Fruit fly (Drosophila melanogaster) whole organism, embryonic: ENCODE measurements around the gene Mics1.

Experiments
- Adf1 ChIP-seq: fragments of 200-800 bp; sonication (Bioruptor generic); IDR thresholded peaks from 2 replicates; pipeline ENCODE4 v1.3.6; 2022; ENCODE audit warnings: missing biosample characterization, missing genetic modification characterization
- CG11247 ChIP-seq: fragments of 200-800 bp; sonication (Bioruptor generic); IDR thresholded peaks from 2 replicates; pipeline ENCODE4 v1.3.6; 2022; ENCODE audit warnings: missing biosample characterization, missing genetic modification characterization
- CG12219 ChIP-seq: fragments of 200-800 bp; sonication (Bioruptor generic); optimal IDR thresholded peaks from 3 replicates; lab custom pipeline; 2018; ENCODE audit warnings: missing biosample characterization, mild to moderate bottlenecking, missing genetic modification characterization
- CG12769 ChIP-seq: fragments of 200-800 bp; sonication (Bioruptor generic); optimal IDR thresholded peaks from 2 replicates; lab custom pipeline; 2019; ENCODE audit warnings: missing biosample characterization, mild to moderate bottlenecking, missing genetic modification characterization, moderate library complexity
- CG13894 ChIP-seq: fragments of 200-800 bp; sonication (Bioruptor generic); optimal IDR thresholded peaks from 3 replicates; lab custom pipeline; 2018; ENCODE audit warnings: missing biosample characterization, mild to moderate bottlenecking, missing genetic modification characterization, moderate library complexity
- CG1529 ChIP-seq: fragments of 200-800 bp; sonication (Bioruptor generic); optimal IDR thresholded peaks from 3 replicates; lab custom pipeline; 2018; ENCODE audit warnings: missing biosample characterization, missing genetic modification characterization
- CG16813 ChIP-seq: fragments of 200-800 bp; sonication (Bioruptor generic); IDR thresholded peaks from 3 replicates; pipeline ENCODE4 v1.3.6; 2022; ENCODE audit warnings: missing biosample characterization, missing genetic modification characterization; ENCODE audit not compliant: partially characterized antibody
- CG17385 ChIP-seq: fragments of 200-800 bp; sonication (Bioruptor generic); optimal IDR thresholded peaks from 3 replicates; lab custom pipeline; 2018; ENCODE audit warnings: missing biosample characterization, mild to moderate bottlenecking, missing genetic modification characterization
- CG2116 ChIP-seq: fragments of 200-800 bp; sonication (Bioruptor generic); optimal IDR thresholded peaks from 3 replicates; lab custom pipeline; 2018; ENCODE audit warnings: missing biosample characterization, mild to moderate bottlenecking, missing genetic modification characterization
- CG30020 ChIP-seq: fragments of 200-800 bp; optimal IDR thresholded peaks from 2 replicates; lab custom pipeline; 2019; ENCODE audit warnings: missing biosample characterization, mild to moderate bottlenecking, missing genetic modification characterization, moderate library complexity
- CG33213 ChIP-seq: fragments of 200-800 bp; sonication (Bioruptor generic); optimal IDR thresholded peaks from 3 replicates; lab custom pipeline; 2016; ENCODE audit warnings: missing biosample characterization, missing genetic modification characterization
- CG3838 ChIP-seq: fragments of 200-800 bp; sonication (Bioruptor generic); optimal IDR thresholded peaks from 3 replicates; lab custom pipeline; 2016; ENCODE audit warnings: missing biosample characterization, missing genetic modification characterization
- CG6765 ChIP-seq: fragments of 200-800 bp; sonication (Bioruptor generic); optimal IDR thresholded peaks from 3 replicates; lab custom pipeline; 2017; ENCODE audit warnings: missing biosample characterization, mild to moderate bottlenecking, missing genetic modification characterization
- CG7271 ChIP-seq: fragments of 200-800 bp; sonication (Bioruptor generic); optimal IDR thresholded peaks from 2 replicates; lab custom pipeline; 2018; ENCODE audit warnings: missing biosample characterization, mild to moderate bottlenecking, missing genetic modification characterization, moderate library complexity
- CG7556 ChIP-seq: fragments of 200-800 bp; sonication (Bioruptor generic); optimal IDR thresholded peaks from 2 replicates; lab custom pipeline; 2017; ENCODE audit warnings: missing biosample characterization, mild to moderate bottlenecking, missing genetic modification characterization
- CG7839 ChIP-seq: fragments of 200-800 bp; sonication (Bioruptor generic); optimal IDR thresholded peaks from 3 replicates; lab custom pipeline; 2018; ENCODE audit warnings: missing biosample characterization, mild to moderate bottlenecking, missing genetic modification characterization, moderate library complexity
- CG7987 ChIP-seq: fragments of 200-800 bp; sonication (Bioruptor generic); optimal IDR thresholded peaks from 2 replicates; lab custom pipeline; 2018; ENCODE audit warnings: missing biosample characterization, mild to moderate bottlenecking, missing genetic modification characterization, moderate library complexity
- CG9817 ChIP-seq: fragments of 200-800 bp; sonication (Bioruptor generic); optimal IDR thresholded peaks from 2 replicates; lab custom pipeline; 2018; ENCODE audit warnings: missing biosample characterization, mild to moderate bottlenecking, missing genetic modification characterization, moderate library complexity
- Dref ChIP-seq: fragments of 200-800 bp; sonication (Bioruptor generic); IDR thresholded peaks from 2 replicates; pipeline ENCODE4 v1.3.6; 2022; ENCODE audit warnings: missing biosample characterization, missing genetic modification characterization
- E2f1 ChIP-seq: fragments of 200-800 bp; sonication (Bioruptor generic); IDR thresholded peaks from 2 replicates; pipeline ENCODE4 v1.3.6; 2022; ENCODE audit warnings: missing biosample characterization, missing genetic modification characterization
- E2f2 ChIP-seq: fragments of 200-800 bp; sonication (Bioruptor generic); IDR thresholded peaks from 2 replicates; pipeline ENCODE4 v1.3.6; 2022; ENCODE audit warnings: missing biosample characterization, missing genetic modification characterization
- Gsc ChIP-seq: fragments of 200-800 bp; sonication (Bioruptor generic); IDR thresholded peaks from 2 replicates; pipeline ENCODE4 v1.3.6; 2022; ENCODE audit warnings: missing biosample characterization, missing genetic modification characterization
- HHEX ChIP-seq: fragments of 200-800 bp; sonication (Bioruptor generic); optimal IDR thresholded peaks from 3 replicates; lab custom pipeline; 2017; ENCODE audit warnings: missing biosample characterization, mild to moderate bottlenecking, missing genetic modification characterization, missing genetic modification reagents
- Hand ChIP-seq: fragments of 200-800 bp; sonication (Bioruptor generic); optimal IDR thresholded peaks from 2 replicates; lab custom pipeline; 2017; ENCODE audit warnings: mild to moderate bottlenecking, missing biosample characterization, missing genetic modification reagents, missing genetic modification characterization
- HmgD ChIP-seq: fragments of 200-800 bp; sonication (Bioruptor generic); optimal IDR thresholded peaks from 3 replicates; lab custom pipeline; 2016; ENCODE audit warnings: missing biosample characterization, missing genetic modification characterization
- Hmr ChIP-seq: fragments of 200-800 bp; sonication (Bioruptor generic); optimal IDR thresholded peaks from 3 replicates; lab custom pipeline; 2017; ENCODE audit warnings: mild to moderate bottlenecking, missing biosample characterization, missing genetic modification reagents, missing genetic modification characterization
- Optix ChIP-seq: fragments of 200-800 bp; sonication (Bioruptor generic); IDR thresholded peaks from 3 replicates; pipeline ENCODE4 v1.3.6; 2022; ENCODE audit warnings: missing biosample characterization, missing genetic modification characterization
- Pdp1 ChIP-seq, 2 experiments: fragments of 200-800 bp; sonication (Bioruptor generic); optimal IDR thresholded peaks; 3 replicates each; lab custom pipeline; 2016; ENCODE audit warnings: missing biosample characterization in 2 of 2, missing genetic modification characterization in 2 of 2, mild to moderate bottlenecking in 1 of 2, moderate library complexity in 1 of 2
- Ravus ChIP-seq: fragments of 200-800 bp; sonication (Bioruptor generic); IDR thresholded peaks from 2 replicates; pipeline ENCODE4 v1.3.6; 2022; ENCODE audit warnings: missing biosample characterization, missing genetic modification characterization
- Sry-δ ChIP-seq: fragments of 200-800 bp; sonication (Bioruptor generic); optimal IDR thresholded peaks from 2 replicates; lab custom pipeline; 2016; ENCODE audit warnings: missing biosample characterization, missing genetic modification characterization
- Stat92E ChIP-seq, 3 experiments: fragments of >200 bp in 2 of 3; fragments of 200-800 bp in 1 of 3; sonication (Bioruptor generic) in 1 of 3; optimal IDR thresholded peaks; 2 replicates each; lab custom pipeline; 2017 to 2019; ENCODE audit warnings: missing biosample characterization in 3 of 3, missing genetic modification characterization in 3 of 3, mild to moderate bottlenecking in 1 of 3, moderate library complexity in 1 of 3
- ap ChIP-seq: fragments of 200-800 bp; sonication (Bioruptor generic); IDR thresholded peaks from 2 replicates; pipeline ENCODE4 v1.3.6; 2022; ENCODE audit warnings: missing biosample characterization, missing genetic modification characterization
- croc ChIP-seq: fragments of 200-800 bp; sonication (Bioruptor generic); conservative IDR thresholded peaks from 3 replicates; pipeline ENCODE4 v1.3.6; 2022; ENCODE audit warnings: missing biosample characterization, missing genetic modification characterization
- dpn ChIP-seq, 2 experiments: fragments of 200-800 bp; sonication (Bioruptor generic); optimal IDR thresholded peaks; 3 replicates each; lab custom pipeline; 2016; ENCODE audit warnings: missing biosample characterization in 2 of 2, missing genetic modification characterization in 2 of 2
- gem ChIP-seq: fragments of 200-800 bp; sonication (Bioruptor generic); optimal IDR thresholded peaks from 2 replicates; lab custom pipeline; 2019; ENCODE audit warnings: missing biosample characterization, mild to moderate bottlenecking, missing genetic modification characterization, moderate library complexity
- hbn ChIP-seq: fragments of 200-800 bp; sonication (Bioruptor generic); IDR thresholded peaks from 2 replicates; pipeline ENCODE4 v1.3.6; 2022; ENCODE audit warnings: missing biosample characterization, missing genetic modification characterization; ENCODE audit not compliant: partially characterized antibody
- her ChIP-seq: fragments of 200-800 bp; sonication (Bioruptor generic); optimal IDR thresholded peaks from 2 replicates; lab custom pipeline; 2016; ENCODE audit warnings: missing biosample characterization, missing genetic modification characterization
- hth ChIP-seq: fragments of >200 bp; optimal IDR thresholded peaks from 2 replicates; lab custom pipeline; 2017; ENCODE audit warnings: inconsistent platforms
- jing ChIP-seq: fragments of 200-800 bp; sonication (Bioruptor generic); optimal IDR thresholded peaks from 2 replicates; lab custom pipeline; 2018; ENCODE audit warnings: missing biosample characterization, mild to moderate bottlenecking, missing genetic modification characterization
- kni ChIP-seq: fragments of 200-800 bp; sonication (Bioruptor generic); optimal IDR thresholded peaks from 3 replicates; lab custom pipeline; 2017; ENCODE audit warnings: mild to moderate bottlenecking, missing biosample characterization, missing genetic modification reagents, missing genetic modification characterization
- knrl ChIP-seq: fragments of 200-800 bp; sonication (Bioruptor generic); IDR thresholded peaks from 3 replicates; pipeline ENCODE4 v1.3.6; 2022; ENCODE audit warnings: missing biosample characterization, missing genetic modification characterization; ENCODE audit not compliant: partially characterized antibody
- lilli ChIP-seq: fragments of 200-800 bp; sonication (Bioruptor generic); optimal IDR thresholded peaks from 3 replicates; lab custom pipeline; 2016; ENCODE audit warnings: missing biosample characterization, missing genetic modification characterization
- peb ChIP-seq: fragments of 200-800 bp; sonication (Bioruptor generic); IDR thresholded peaks from 2 replicates; pipeline ENCODE4 v1.3.6; 2022; ENCODE audit warnings: missing biosample characterization, missing genetic modification characterization
- pfk ChIP-seq: fragments of 200-800 bp; sonication (Bioruptor generic); optimal IDR thresholded peaks from 2 replicates; lab custom pipeline; 2018; ENCODE audit warnings: missing biosample characterization, mild to moderate bottlenecking, missing genetic modification characterization, moderate library complexity
- pita ChIP-seq: fragments of 200-800 bp; sonication (Bioruptor generic); optimal IDR thresholded peaks from 2 replicates; lab custom pipeline; 2017; ENCODE audit warnings: missing biosample characterization, mild to moderate bottlenecking, missing genetic modification characterization
- trem ChIP-seq: fragments of 200-800 bp; optimal IDR thresholded peaks from 3 replicates; lab custom pipeline; 2019; ENCODE audit warnings: missing biosample characterization, mild to moderate bottlenecking, missing genetic modification characterization, moderate library complexity
- usp ChIP-seq: fragments of >200 bp; optimal IDR thresholded peaks from 2 replicates; lab custom pipeline; 2017; ENCODE audit warnings: missing biosample characterization, missing genetic modification characterization
- wor ChIP-seq: fragments of 200-800 bp; sonication (Bioruptor generic); IDR thresholded peaks from 2 replicates; pipeline ENCODE4 v1.3.6; 2022; ENCODE audit warnings: missing biosample characterization, missing genetic modification characterization
- zf30C ChIP-seq: fragments of 200-800 bp; sonication (Bioruptor generic); optimal IDR thresholded peaks from 3 replicates; lab custom pipeline; 2018; ENCODE audit warnings: missing biosample characterization, mild to moderate bottlenecking, missing genetic modification characterization

The Mics1 gene

dm6 chr3R:7506314-7506988 lies 4.3 kb upstream of the Mics1 start (continued):
- TF ChIP-seq Gsc (GFP tag; lab: Robert Waterston, UW) (no peak), Dref (GFP tag; lab: Robert Waterston, UW) (peak; percentile 30; the same call in 1 of the 2 replicates), CG2116 (GFP tag; lab: Kevin White, UChicago) (peak; percentile 36), pfk (GFP tag; lab: Kevin White, UChicago) (no peak), CG30020 (tag; lab: Kevin White, UChicago) (no peak), knrl (GFP tag; lab: Robert Waterston, UW) (no peak), CG9817 (tag; lab: Kevin White, UChicago) (peak; percentile 82), CG6765 (GFP tag; lab: Kevin White, UChicago) (peak; percentile 59), Sry-δ (GFP tag; lab: Kevin White, UChicago) (peak; percentile 56), CG16813 (no peak), CG1529 (GFP tag; lab: Kevin White, UChicago) (no peak), hth (lab: Kevin White, UChicago) (no peak), CG11247 (GFP tag; lab: Robert Waterston, UW) (peak; percentile 88), croc (GFP tag; lab: Robert Waterston, UW) (0 out of 3 replicates have a peak, but pooled peaks have one; percentile 14), CG33213 (peak; percentile 66), Pdp1 (GFP tag; optimal IDR thresholded peaks at IDR 0.05; lab: Kevin White, UChicago) (peak; percentile 86), HmgD (GFP tag; lab: Kevin White, UChicago) (peak; percentile 34), trem (no peak), HHEX (GFP tag; lab: Kevin White, UChicago) (peak; percentile 89), CG12219 (peak; percentile 58), CG7839 (tag; lab: Kevin White, UChicago) (peak; percentile 89), wor (no peak), ap (GFP tag; lab: Robert Waterston, UW) (peak; percentile 45), dpn (GFP tag; optimal IDR thresholded peaks at IDR 0.05; lab: Kevin White, UChicago) (peak; percentile 83 to 89), Hand (GFP tag; lab: Kevin White, UChicago) (peak; percentile 71), CG3838 (peak; percentile 65), Hmr (GFP tag; lab: Kevin White, UChicago) (peak; percentile 95), E2f1 (peak; percentile 69), CG7556 (GFP tag; lab: Kevin White, UChicago) (peak; percentile 79), CG17385 (peak; percentile 77), CG7987 (peak; percentile 63), CG12769 (tag; lab: Kevin White, UChicago) (peak; percentile 97), Ravus (GFP tag; lab: Robert Waterston, UW) (peak; percentile 56), pita (GFP tag; lab: Kevin White, UChicago) (no peak), CG7271 (tag; lab: Kevin White, UChicago) (no peak), CG13894 (peak; percentile 82), hbn (GFP tag; lab: Robert Waterston, UW) (no peak), Stat92E (GFP tag; optimal IDR thresholded peaks at IDR 0.05; lab: Kevin White, UChicago) (no peak), peb (peak; percentile 36; the same call in 1 of the 2 replicates), zf30C (GFP tag; lab: Kevin White, UChicago) (no peak), her (peak; percentile 85), Adf1 (GFP tag; lab: Robert Waterston, UW) (peak; percentile 80), lilli (GFP tag; lab: Kevin White, UChicago) (peak; percentile 94), kni (GFP tag; lab: Kevin White, UChicago) (no peak), Optix (no peak), E2f2 (GFP tag; lab: Robert Waterston, UW) (peak; percentile 60), jing (GFP tag; lab: Kevin White, UChicago) (peak; percentile 42), gem (tag; lab: Kevin White, UChicago) (peak; percentile 92), usp (GFP tag; lab: Kevin White, UChicago) (no peak)
